Fruit fly (Drosophila melanogaster): ENCODE measurements around the gene CG9135.
A peak's percentile ranks its signal among the peaks of the same experiment; 100 is the strongest.

The CG9135 gene

DNA sequence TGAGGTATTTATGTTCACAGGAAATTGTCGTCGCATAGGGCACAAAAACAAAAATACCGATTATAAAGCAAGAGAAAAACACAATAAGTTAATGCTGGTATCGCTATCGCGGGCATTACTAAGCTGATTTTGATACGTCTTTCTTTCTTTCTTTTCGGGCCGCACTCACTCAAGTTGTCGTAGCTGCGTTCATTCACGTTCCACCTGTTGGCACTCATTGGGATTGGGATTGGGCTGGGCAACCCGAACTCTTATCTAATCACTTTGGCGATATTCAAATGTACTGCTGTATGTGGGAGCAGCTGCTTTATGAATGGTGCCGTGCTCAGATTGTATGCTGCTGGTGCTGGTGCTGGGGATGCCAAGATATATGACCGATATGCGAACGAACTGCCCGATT lies 34.1 kb downstream of the CG9135 start (continued):
- no peak for TF ChIP-seq NK7.1 (GFP tag; optimal IDR thresholded peaks at IDR 0.05)
- no peak for TF ChIP-seq eve (GFP tag; optimal IDR thresholded peaks at IDR 0.05)
- TF ChIP-seq GATAe (GFP tag; conservative IDR thresholded peaks at IDR 0.05): peak; percentile 51; the same call in 1 of the 2 replicates
- no peak for TF ChIP-seq CG17912 (GFP tag; optimal IDR thresholded peaks at IDR 0.05)
- TF ChIP-seq zf30C (GFP tag; optimal IDR thresholded peaks at IDR 0.05): no peak
- peak; percentile 91 for TF ChIP-seq CG2199 (GFP tag; IDR thresholded peaks at IDR 0.05)
- no peak for TF ChIP-seq knrl (GFP tag; IDR thresholded peaks at IDR 0.05; ENCODE audit: partially characterized antibody)
- TF ChIP-seq mirr (GFP tag; optimal IDR thresholded peaks at IDR 0.05): peak; percentile 85
- peak; percentile 67 for TF ChIP-seq cwo (GFP tag; optimal IDR thresholded peaks at IDR 0.05)
- no peak for TF ChIP-seq Sin3A (optimal IDR thresholded peaks at IDR 0.05)
- peak; percentile 91 for TF ChIP-seq exex (tag; optimal IDR thresholded peaks at IDR 0.05)
- TF ChIP-seq CG6254 (GFP tag; optimal IDR thresholded peaks at IDR 0.05): no peak
- no peak for TF ChIP-seq croc (GFP tag; conservative IDR thresholded peaks at IDR 0.05)
- no peak for TF ChIP-seq pnt (GFP tag; optimal IDR thresholded peaks at IDR 0.05)
- TF ChIP-seq fd102C (GFP tag; optimal IDR thresholded peaks at IDR 0.05): no peak
- TF ChIP-seq Hey (tag; optimal IDR thresholded peaks at IDR 0.05): peak; percentile 7
- TF ChIP-seq CG8290 (GFP tag; optimal IDR thresholded peaks at IDR 0.05): no peak
- TF ChIP-seq CG8290 (tag; optimal IDR thresholded peaks at IDR 0.05): peak in 1 of 2 experiments; percentile 2
- no peak for TF ChIP-seq tll (GFP tag; optimal IDR thresholded peaks at IDR 0.05)
- no peak for TF ChIP-seq CG3163 (GFP tag; optimal IDR thresholded peaks at IDR 0.05)

DNA sequence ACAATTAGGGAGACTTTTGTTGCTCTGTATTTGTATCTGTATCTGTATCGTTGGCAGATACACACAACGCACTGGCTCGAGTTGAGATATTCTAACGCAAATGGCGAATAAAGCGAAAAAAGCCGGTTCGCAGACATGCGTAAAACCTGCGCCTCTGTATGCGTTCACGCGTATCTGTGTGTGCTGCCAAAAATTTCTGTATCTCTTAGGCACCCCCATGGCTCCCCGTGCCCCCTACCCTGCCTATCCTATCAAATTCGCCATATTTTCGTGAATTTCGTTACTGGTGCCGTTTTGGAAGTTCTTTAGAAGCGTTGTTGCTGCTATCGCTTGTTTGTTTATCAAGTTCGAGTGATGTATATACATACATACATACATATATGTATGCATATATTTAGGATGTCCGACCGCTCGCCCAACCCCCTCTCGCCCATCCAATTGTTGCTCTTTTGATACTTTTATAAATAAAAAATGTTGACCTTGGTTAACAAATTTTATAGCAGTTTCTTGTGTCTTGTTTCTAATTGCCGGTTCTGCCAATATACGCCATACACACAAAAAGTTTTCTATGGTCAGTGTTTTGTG lies 35.2 kb downstream of the CG9135 start:
- no peak for TF ChIP-seq CG12219 (GFP tag; optimal IDR thresholded peaks at IDR 0.05)
- no peak for TF ChIP-seq CG2678 (tag; optimal IDR thresholded peaks at IDR 0.05)
- no peak for TF ChIP-seq CG18011 (GFP tag; optimal IDR thresholded peaks at IDR 0.05)
- no peak for TF ChIP-seq CG12942 (GFP tag; optimal IDR thresholded peaks at IDR 0.05)
- TF ChIP-seq CG7987 (GFP tag; optimal IDR thresholded peaks at IDR 0.05): no peak
- no peak for TF ChIP-seq wdn (GFP tag; IDR thresholded peaks at IDR 0.05)
- TF ChIP-seq CG9932 (GFP tag; IDR thresholded peaks at IDR 0.05): peak; percentile 59; the same call in 1 of the 2 replicates
- no peak for TF ChIP-seq CG11247 (GFP tag; IDR thresholded peaks at IDR 0.05)
- TF ChIP-seq CG9817 (tag; optimal IDR thresholded peaks at IDR 0.05): no peak
- TF ChIP-seq Hr3 (GFP tag; optimal IDR thresholded peaks at IDR 0.05): no peak
- TF ChIP-seq CG8765 (GFP tag; IDR thresholded peaks at IDR 0.05): no peak
- TF ChIP-seq CG12155 (GFP tag; optimal IDR thresholded peaks at IDR 0.05): peak; percentile 23
- no peak for TF ChIP-seq Hsf (GFP tag; optimal IDR thresholded peaks at IDR 0.05)
- TF ChIP-seq CG7839 (tag; optimal IDR thresholded peaks at IDR 0.05): no peak
- no peak for TF ChIP-seq E2f2 (GFP tag; IDR thresholded peaks at IDR 0.05)
- TF ChIP-seq unpg (GFP tag; optimal IDR thresholded peaks at IDR 0.05): no peak
- no peak for TF ChIP-seq Poxn (GFP tag; IDR thresholded peaks at IDR 0.05)
- no peak for TF ChIP-seq CG1233 (GFP tag; optimal IDR thresholded peaks at IDR 0.05)
- no peak for TF ChIP-seq sim (GFP tag; IDR thresholded peaks at IDR 0.05)
- no peak for TF ChIP-seq luna (GFP tag; optimal IDR thresholded peaks at IDR 0.05)
- no peak for TF ChIP-seq CG8924 (tag; optimal IDR thresholded peaks at IDR 0.05)
- TF ChIP-seq tin (GFP tag; optimal IDR thresholded peaks at IDR 0.05): no peak
- no peak for TF ChIP-seq CG3163 (GFP tag; optimal IDR thresholded peaks at IDR 0.05)
- TF ChIP-seq CG12391 (tag; optimal IDR thresholded peaks at IDR 0.05): no peak
- TF ChIP-seq fru (optimal IDR thresholded peaks at IDR 0.05): no peak
- peak; percentile 27 for TF ChIP-seq cg (GFP tag; optimal IDR thresholded peaks at IDR 0.05)
- TF ChIP-seq Spps (tag; optimal IDR thresholded peaks at IDR 0.05): no peak
- TF ChIP-seq pum (GFP tag; optimal IDR thresholded peaks at IDR 0.05): no peak
- no peak for TF ChIP-seq CG1024 (GFP tag; IDR thresholded peaks at IDR 0.05)
- TF ChIP-seq CG12299 (tag; optimal IDR thresholded peaks at IDR 0.05): no peak
- peak; percentile 90; the same call in 3 of the 4 replicates for TF ChIP-seq chinmo (GFP tag; IDR thresholded peaks at IDR 0.05; ENCODE audit: partially characterized antibody)
- TF ChIP-seq CG15011 (GFP tag; optimal IDR thresholded peaks at IDR 0.05): no peak
- no peak for TF ChIP-seq gsb-n (tag; optimal IDR thresholded peaks at IDR 0.05)
